Fruit fly (Drosophila melanogaster) whole organism, wandering third instar larva: ENCODE data around the gene CG10005.
A peak's percentile ranks its signal among the peaks of the same experiment; 100 is the strongest.

Experiments
- Abd-B ChIP-seq: fragments of >200 bp; optimal IDR thresholded peaks from 2 replicates; lab custom pipeline; 2017; ENCODE audit warnings: missing biosample characterization, missing genetic modification characterization
- HLH106 ChIP-seq: fragments of 200-800 bp; optimal IDR thresholded peaks from 3 replicates; lab custom pipeline; 2019; ENCODE audit warnings: missing biosample characterization, mild to moderate bottlenecking, missing genetic modification characterization, moderate library complexity
- sage ChIP-seq: fragments of 200-800 bp; sonication (Bioruptor generic); optimal IDR thresholded peaks from 2 replicates; lab custom pipeline; 2016; ENCODE audit warnings: missing biosample characterization, mild to moderate bottlenecking, missing genetic modification characterization

- TF ChIP-seq Abd-B (GFP tag; lab: Kevin White, UChicago), result no peak
- TF ChIP-seq HLH106, result peak; percentile 72
- no peak for TF ChIP-seq sage
Observed at dm6 chr3R:11947079-11947869, 29.7 kb downstream of the CG10005 start.
